Fruit fly (Drosophila melanogaster) whole organism, prepupa: ENCODE measurements around the gene CG15459.

Experiments used
- Blimp-1 ChIP-seq: fragments of 200-800 bp; sonication (Bioruptor generic); optimal IDR thresholded peaks from 3 replicates; lab custom pipeline; 2017; ENCODE audit warnings: missing biosample characterization, missing genetic modification characterization, mild to moderate bottlenecking, moderate library complexity, missing genetic modification reagents
- CG10631 ChIP-seq: fragments of 200-800 bp; sonication (Bioruptor generic); optimal IDR thresholded peaks from 2 replicates; lab custom pipeline; 2016; ENCODE audit warnings: missing biosample characterization, missing genetic modification characterization
- CG11294 ChIP-seq: fragments of 200-800 bp; sonication (Bioruptor generic); IDR thresholded peaks from 2 replicates; pipeline ENCODE4 v1.3.6; 2022; ENCODE audit warnings: missing biosample characterization, missing genetic modification characterization
- CG11762 ChIP-seq: fragments of 200-800 bp; sonication (Bioruptor generic); optimal IDR thresholded peaks from 3 replicates; lab custom pipeline; 2016; ENCODE audit warnings: missing biosample characterization, missing genetic modification characterization; ENCODE audit not compliant: insufficient read depth
- CG11902 ChIP-seq: fragments of 200-800 bp; sonication (Bioruptor generic); optimal IDR thresholded peaks from 3 replicates; lab custom pipeline; 2016; ENCODE audit warnings: missing biosample characterization, missing genetic modification characterization
- CG15336 ChIP-seq: fragments of 200-800 bp; sonication (Bioruptor generic); IDR thresholded peaks from 2 replicates; pipeline ENCODE4 v1.3.6; 2022; ENCODE audit warnings: missing biosample characterization, missing genetic modification characterization
- CG32006 ChIP-seq: fragments of 200-800 bp; sonication (Bioruptor generic); optimal IDR thresholded peaks from 3 replicates; lab custom pipeline; 2017; ENCODE audit warnings: missing biosample characterization, mild to moderate bottlenecking, missing genetic modification characterization
- CG34406 ChIP-seq: fragments of 200-800 bp; sonication (Bioruptor generic); optimal IDR thresholded peaks from 3 replicates; lab custom pipeline; 2016; ENCODE audit warnings: missing biosample characterization, missing genetic modification characterization
- CG3919 ChIP-seq: fragments of 200-800 bp; sonication (Bioruptor generic); optimal IDR thresholded peaks from 3 replicates; lab custom pipeline; 2016; ENCODE audit warnings: missing biosample characterization, missing genetic modification characterization
- CG6163 ChIP-seq: fragments of 200-800 bp; sonication (Bioruptor generic); IDR thresholded peaks from 3 replicates; pipeline ENCODE4 v1.3.6; 2022; ENCODE audit warnings: missing biosample characterization, missing genetic modification characterization
- CG6808 ChIP-seq: fragments of 200-800 bp; sonication (Bioruptor generic); optimal IDR thresholded peaks from 3 replicates; lab custom pipeline; 2017; ENCODE audit warnings: missing biosample characterization, missing genetic modification characterization, mild to moderate bottlenecking, moderate library complexity, missing genetic modification reagents
- CG6854 ChIP-seq: fragments of 200-800 bp; sonication (Bioruptor generic); optimal IDR thresholded peaks from 2 replicates; lab custom pipeline; 2017; ENCODE audit warnings: missing biosample characterization, mild to moderate bottlenecking, missing genetic modification characterization
- CG8319 ChIP-seq: fragments of 200-800 bp; sonication (Bioruptor generic); optimal IDR thresholded peaks from 3 replicates; lab custom pipeline; 2016; ENCODE audit warnings: missing biosample characterization, missing genetic modification characterization
- CG8632 ChIP-seq: fragments of 200-800 bp; sonication (Bioruptor generic); optimal IDR thresholded peaks from 3 replicates; lab custom pipeline; 2016; ENCODE audit warnings: missing biosample characterization, missing genetic modification characterization
- Eip75B ChIP-seq: fragments of 200-800 bp; sonication (Bioruptor generic); optimal IDR thresholded peaks from 3 replicates; lab custom pipeline; 2016; ENCODE audit warnings: missing biosample characterization, missing genetic modification characterization
- Eip78C ChIP-seq: fragments of 200-800 bp; sonication (Bioruptor generic); peaks from one replicate; lab custom pipeline; 2016; ENCODE audit warnings: missing biosample characterization, missing genetic modification characterization
- Eip93F ChIP-seq: fragments of 200-800 bp; sonication (Bioruptor generic); optimal IDR thresholded peaks from 2 replicates; lab custom pipeline; 2016; ENCODE audit warnings: missing biosample characterization, mild to moderate bottlenecking, missing genetic modification characterization
- Ets21C ChIP-seq: fragments of 200-800 bp; sonication (Bioruptor generic); optimal IDR thresholded peaks from 3 replicates; lab custom pipeline; 2016; ENCODE audit warnings: missing biosample characterization, missing genetic modification characterization
- Ets96B ChIP-seq: fragments of 200-800 bp; optimal IDR thresholded peaks from 2 replicates; lab custom pipeline; 2019; ENCODE audit warnings: missing biosample characterization, mild to moderate bottlenecking, missing genetic modification characterization, moderate library complexity
- Gug ChIP-seq: fragments of 200-800 bp; sonication (Bioruptor generic); IDR thresholded peaks from 2 replicates; pipeline ENCODE4 v1.3.6; 2022; ENCODE audit warnings: missing biosample characterization, missing genetic modification characterization
- Hr38 ChIP-seq: sonication (Bioruptor generic); optimal IDR thresholded peaks from 2 replicates; lab custom pipeline; 2016; ENCODE audit warnings: missing biosample characterization, missing genetic modification characterization
- Hr39 ChIP-seq: fragments of 200-800 bp; sonication (Bioruptor generic); optimal IDR thresholded peaks from 2 replicates; lab custom pipeline; 2016; ENCODE audit warnings: missing biosample characterization, missing genetic modification characterization
- Met ChIP-seq: fragments of 200-800 bp; sonication (Bioruptor generic); optimal IDR thresholded peaks from 3 replicates; lab custom pipeline; 2016; ENCODE audit warnings: missing biosample characterization, missing genetic modification characterization
- OdsH ChIP-seq: fragments of 200-800 bp; sonication (Bioruptor generic); optimal IDR thresholded peaks from 3 replicates; lab custom pipeline; 2016; ENCODE audit warnings: missing biosample characterization, missing genetic modification characterization
- Smox ChIP-seq: fragments of 200-800 bp; sonication (Bioruptor generic); optimal IDR thresholded peaks from 3 replicates; lab custom pipeline; 2016; ENCODE audit warnings: missing biosample characterization, missing genetic modification characterization
- Sox102F ChIP-seq: fragments of 200-800 bp; sonication (Bioruptor generic); optimal IDR thresholded peaks from 2 replicates; lab custom pipeline; 2016; ENCODE audit warnings: missing biosample characterization, mild to moderate bottlenecking, missing genetic modification characterization
- Sox14 ChIP-seq: fragments of 200-800 bp; sonication (Bioruptor generic); optimal IDR thresholded peaks from 3 replicates; lab custom pipeline; 2016; ENCODE audit warnings: missing biosample characterization, missing genetic modification characterization
- Sox15 ChIP-seq: fragments of 200-800 bp; sonication (Bioruptor generic); optimal IDR thresholded peaks from 3 replicates; lab custom pipeline; 2016; ENCODE audit warnings: missing biosample characterization, missing genetic modification characterization
- achi ChIP-seq: fragments of 200-800 bp; sonication (Bioruptor generic); optimal IDR thresholded peaks from 3 replicates; lab custom pipeline; 2016; ENCODE audit warnings: missing biosample characterization, missing genetic modification characterization
- cyc ChIP-seq: fragments of 200-800 bp; sonication (Bioruptor generic); optimal IDR thresholded peaks from 3 replicates; lab custom pipeline; 2016; ENCODE audit warnings: missing biosample characterization, missing genetic modification characterization
- dac ChIP-seq: fragments of 200-800 bp; sonication (Bioruptor generic); optimal IDR thresholded peaks from 2 replicates; lab custom pipeline; 2017; ENCODE audit warnings: missing biosample characterization, mild to moderate bottlenecking, missing genetic modification characterization
- dsx ChIP-seq: fragments of 200-800 bp; optimal IDR thresholded peaks from 3 replicates; lab custom pipeline; 2019; ENCODE audit warnings: missing biosample characterization, mild to moderate bottlenecking, missing genetic modification characterization, moderate library complexity; ENCODE audit not compliant: poor library complexity, severe bottlenecking
- eg ChIP-seq: fragments of 200-800 bp; sonication (Bioruptor generic); IDR thresholded peaks from 3 replicates; pipeline ENCODE4 v1.3.6; 2022; ENCODE audit warnings: missing biosample characterization, missing genetic modification characterization
- esn ChIP-seq: fragments of 200-800 bp; sonication (Bioruptor generic); optimal IDR thresholded peaks from 2 replicates; lab custom pipeline; 2016; ENCODE audit warnings: missing biosample characterization, mild to moderate bottlenecking, missing genetic modification characterization, moderate library complexity
- fd59A ChIP-seq: fragments of 200-800 bp; sonication (Bioruptor generic); optimal IDR thresholded peaks from 2 replicates; lab custom pipeline; 2017; ENCODE audit warnings: missing biosample characterization, mild to moderate bottlenecking, missing genetic modification characterization, missing genetic modification reagents
- lz ChIP-seq: fragments of 200-800 bp; sonication (Bioruptor generic); optimal IDR thresholded peaks from 3 replicates; lab custom pipeline; 2016; ENCODE audit warnings: missing biosample characterization, missing genetic modification characterization
- net ChIP-seq: fragments of 200-800 bp; sonication (Bioruptor generic); optimal IDR thresholded peaks from 3 replicates; lab custom pipeline; 2016; ENCODE audit warnings: missing biosample characterization, missing genetic modification characterization
- pdm3 ChIP-seq: fragments of 200-800 bp; sonication (Bioruptor generic); optimal IDR thresholded peaks from 3 replicates; lab custom pipeline; 2016; ENCODE audit warnings: missing biosample characterization, missing genetic modification characterization
- spab ChIP-seq: fragments of 200-800 bp; sonication (Bioruptor generic); optimal IDR thresholded peaks from 2 replicates; lab custom pipeline; 2017; ENCODE audit warnings: missing biosample characterization, mild to moderate bottlenecking, missing genetic modification characterization, missing genetic modification reagents
- ss ChIP-seq, 2 experiments: fragments of 200-800 bp; sonication (Bioruptor generic); optimal IDR thresholded peaks; 2 replicates in 1 of 2; 3 replicates in 1 of 2; lab custom pipeline; 2017 to 2018; ENCODE audit warnings: mild to moderate bottlenecking in 2 of 2, missing biosample characterization in 2 of 2, missing genetic modification characterization in 2 of 2, moderate library complexity in 1 of 2
- svp ChIP-seq: fragments of 200-800 bp; sonication (Bioruptor generic); peaks from one replicate; lab custom pipeline; 2016; ENCODE audit warnings: missing biosample characterization, missing genetic modification characterization
- topi ChIP-seq: fragments of 200-800 bp; sonication (Bioruptor generic); optimal IDR thresholded peaks from 3 replicates; lab custom pipeline; 2016; ENCODE audit warnings: missing biosample characterization, missing genetic modification characterization
- vri ChIP-seq: fragments of 200-800 bp; sonication (Bioruptor generic); optimal IDR thresholded peaks from 3 replicates; lab custom pipeline; 2016; ENCODE audit warnings: missing biosample characterization, mild to moderate bottlenecking, missing genetic modification characterization

Gene CG15459

dm6 chrX:20414099-20414498 lies 718 bp upstream of the CG15459 start, which contains the start of gene CG15458:
TSS of gene CG15458 (minus strand) at chrX:20414199.
- TF ChIP-seq dsx (GFP tag; lab: Kevin White, UChicago) (no peak), Eip78C (GFP tag; lab: Kevin White, UChicago) (no peak), CG11762 (no peak), Sox14 (GFP tag; lab: Kevin White, UChicago) (no peak), Sox15 (GFP tag; lab: Kevin White, UChicago) (no peak), CG15336 (GFP tag; lab: Robert Waterston, UW) (no peak), Blimp-1 (GFP tag; lab: Kevin White, UChicago) (no peak), Hr39 (GFP tag; lab: Kevin White, UChicago) (no peak), eg (GFP tag; lab: Robert Waterston, UW) (no peak), Eip93F (GFP tag; lab: Kevin White, UChicago) (no peak), Hr38 (GFP tag; lab: Kevin White, UChicago) (no peak), dac (no peak), Ets96B (tag; lab: Kevin White, UChicago) (no peak)
- TF ChIP-seq, all 60 proteins: peak for 0

- TF ChIP-seq esn (GFP tag; lab: Kevin White, UChicago) (no peak), Sox102F (GFP tag; lab: Kevin White, UChicago) (no peak), eg (GFP tag; lab: Robert Waterston, UW) (no peak), Smox (no peak), dac (no peak), spab (GFP tag; lab: Kevin White, UChicago) (no peak), svp (GFP tag; lab: Kevin White, UChicago) (no peak), Ets21C (GFP tag; lab: Kevin White, UChicago) (no peak), ss (GFP tag; optimal IDR thresholded peaks at IDR 0.05; lab: Kevin White, UChicago) (no peak), CG10631 (GFP tag; lab: Kevin White, UChicago) (no peak), Eip93F (GFP tag; lab: Kevin White, UChicago) (no peak), Eip75B (no peak), cyc (GFP tag; lab: Kevin White, UChicago) (no peak), CG8632 (GFP tag; lab: Kevin White, UChicago) (no peak), net (GFP tag; lab: Kevin White, UChicago) (no peak), CG6808 (no peak), CG3919 (no peak), CG8319 (GFP tag; lab: Kevin White, UChicago) (no peak)
- TF ChIP-seq, all 60 proteins: peak for 0
These were observed 1.7 kb downstream of the CG15459 start for dm6 chrX:20411635-20412034.

dm6 chrX:20394066-20394913 lies 19.1 kb downstream of the CG15459 start, which contains the start of gene HERC2:
TSS of gene HERC2 (plus strand) at chrX:20394395.
- TF ChIP-seq CG6854 (GFP tag; lab: Kevin White, UChicago) (no peak), CG11762 (no peak), CG6808 (no peak), CG15336 (GFP tag; lab: Robert Waterston, UW) (peak; percentile 35; the same call in 1 of the 2 replicates), Eip78C (GFP tag; lab: Kevin White, UChicago) (peak; percentile 87), lz (peak; percentile 59), pdm3 (GFP tag; lab: Kevin White, UChicago) (peak; percentile 67), CG6163 (GFP tag; lab: Robert Waterston, UW) (peak; percentile 51; the same call in 2 of the 3 replicates), Eip75B (peak; percentile 49), Ets21C (GFP tag; lab: Kevin White, UChicago) (peak; percentile 59), Met (peak; percentile 61), achi (GFP tag; lab: Kevin White, UChicago) (no peak), CG34406 (GFP tag; lab: Kevin White, UChicago) (peak; percentile 7), dac (no peak), net (GFP tag; lab: Kevin White, UChicago) (no peak), Gug (peak; percentile 37; the same call in 1 of the 2 replicates), Ets96B (tag; lab: Kevin White, UChicago) (peak; percentile 33), CG32006 (GFP tag; lab: Kevin White, UChicago) (no peak), CG11294 (no peak; the same call in 1 of the 2 replicates), eg (GFP tag; lab: Robert Waterston, UW) (peak; percentile 74), CG11902 (GFP tag; lab: Kevin White, UChicago) (peak; percentile 18), Sox14 (GFP tag; lab: Kevin White, UChicago) (peak; percentile 24), cyc (GFP tag; lab: Kevin White, UChicago) (peak; percentile 71), vri (GFP tag; lab: Kevin White, UChicago) (no peak), fd59A (GFP tag; lab: Kevin White, UChicago) (no peak), CG8632 (GFP tag; lab: Kevin White, UChicago) (peak; percentile 7), OdsH (no peak), Blimp-1 (GFP tag; lab: Kevin White, UChicago) (no peak), Sox15 (GFP tag; lab: Kevin White, UChicago) (peak; percentile 15), topi (GFP tag; lab: Kevin White, UChicago) (peak; percentile 62)
